Worm (Caenorhabditis elegans) whole organism, midembryonic: Measurements from ENCODE around the gene nspa-9.

Experiments
- T22C8.4 ChIP-seq: fragments of 200-800 bp; sonication (Bioruptor generic); IDR thresholded peaks from 2 replicates; pipeline ENCODE4 v1.3.6; 2022; ENCODE audit warnings: missing genetic modification characterization, missing compliant biosample characterization
- flt-1 ChIP-seq: fragments of 200-800 bp; sonication (Bioruptor generic); IDR thresholded peaks from 2 replicates; pipeline ENCODE4 v1.3.6; 2022; ENCODE audit warnings: missing genetic modification characterization, missing compliant biosample characterization
- klf-2 ChIP-seq: fragments of 200-800 bp; sonication (Bioruptor generic); conservative IDR thresholded peaks from 2 replicates; pipeline ENCODE4 v1.3.6; 2022; ENCODE audit warnings: missing genetic modification reagents, missing genetic modification characterization, missing compliant biosample characterization
- med-1 ChIP-seq: sonication (generic microtip); optimal IDR thresholded peaks from 2 replicates; lab custom pipeline; 2017; ENCODE audit warnings: missing genetic modification characterization, mild to moderate bottlenecking, missing compliant biosample characterization, antibody characterized with exemption, missing genetic modification reagents; ENCODE audit not compliant: insufficient read depth
- ref-1 ChIP-seq: fragments of 200-800 bp; sonication (Bioruptor generic); conservative IDR thresholded peaks from 2 replicates; pipeline ENCODE4 v1.3.6; 2022; ENCODE audit warnings: missing genetic modification reagents, missing genetic modification characterization, missing compliant biosample characterization
- ztf-29 ChIP-seq: fragments of 200-800 bp; sonication (Bioruptor generic); IDR thresholded peaks from 2 replicates; pipeline ENCODE4 v1.3.6; 2022; ENCODE audit warnings: missing genetic modification reagents, missing genetic modification characterization, missing compliant biosample characterization

ce11 chrX:11716463-11716960 is 22.3 kb upstream of the nspa-9 start, which contains the start of gene C44C10.9:
- TF ChIP-seq T22C8.4 (no peak), flt-1 (GFP tag; lab: Robert Waterston, UW) (no peak), ztf-29 (no peak), ref-1 (no peak), klf-2 (GFP tag; lab: Robert Waterston, UW) (no peak), med-1 (no peak)
